Worm (Caenorhabditis elegans): ENCODE data around the gene W06B4.1.

DNA sequence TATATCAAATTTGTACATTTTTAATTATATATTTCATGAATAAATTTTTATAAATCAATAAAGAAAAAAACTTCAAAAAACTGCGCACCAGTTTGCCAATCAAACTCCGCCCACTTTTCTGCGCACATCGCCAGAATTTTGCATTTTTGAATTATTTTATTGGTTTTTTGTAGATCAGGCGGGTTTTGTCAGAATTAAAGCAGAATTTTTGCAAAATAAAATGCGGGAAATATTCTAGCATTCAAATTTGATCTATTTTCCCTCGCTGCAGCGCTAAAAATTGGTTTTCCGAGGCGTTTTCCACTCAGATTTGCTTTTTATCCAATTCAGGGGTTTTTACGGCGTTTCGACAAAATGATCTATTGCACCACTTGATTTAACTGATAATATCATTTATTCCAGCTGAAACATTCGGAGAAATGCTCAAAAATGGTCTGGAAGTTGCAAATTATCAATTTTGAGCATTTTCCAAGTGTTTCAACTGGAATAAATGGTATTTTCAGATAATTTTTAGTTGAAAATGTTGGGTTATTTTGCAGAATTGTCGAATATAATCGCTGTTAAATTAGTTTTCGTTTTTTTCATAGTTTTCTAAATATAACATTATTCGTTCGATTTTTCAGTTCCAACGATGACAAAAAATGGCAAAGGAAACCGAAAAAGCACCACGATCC, at the start of gene W06B4.1:
- TF ChIP-seq ama-1 (optimal IDR thresholded peaks at IDR 0.05) (no peak), scrt-1 (GFP tag; IDR thresholded peaks at IDR 0.05) (no peak), sea-1 (GFP tag; conservative IDR thresholded peaks at IDR 0.05) (no peak), hmg-4 (GFP tag; optimal IDR thresholded peaks at IDR 0.05) (no peak), flt-1 (GFP tag; IDR thresholded peaks at IDR 0.05) (no peak), B0310.2 (tag; optimal IDR thresholded peaks at IDR 0.05) (no peak), tbx-11 (GFP tag; IDR thresholded peaks at IDR 0.05) (no peak)

Measured in whole organism, early embryonic.